Fruit fly (Drosophila melanogaster) whole organism, embryonic: ENCODE results near the gene Zdhhc8.

Experiments used
- Antp ChIP-seq: fragments of 200-800 bp; sonication (Bioruptor generic); optimal IDR thresholded peaks from 3 replicates; lab custom pipeline; 2016; ENCODE audit warnings: missing biosample characterization, missing genetic modification characterization
- Atf-2 ChIP-seq: fragments of 200-800 bp; sonication (Bioruptor generic); optimal IDR thresholded peaks from 2 replicates; lab custom pipeline; 2016; ENCODE audit warnings: missing biosample characterization, missing genetic modification characterization
- BEAF-32 ChIP-seq: fragments of 200-800 bp; sonication (Bioruptor generic); optimal IDR thresholded peaks from 3 replicates; lab custom pipeline; 2017; ENCODE audit warnings: missing biosample characterization, missing genetic modification characterization, mild to moderate bottlenecking, moderate library complexity, missing genetic modification reagents
- Bgb ChIP-seq: fragments of 200-800 bp; sonication (Bioruptor generic); IDR thresholded peaks from 2 replicates; pipeline ENCODE4 v1.3.6; 2022; ENCODE audit warnings: missing biosample characterization, missing genetic modification characterization; ENCODE audit not compliant: partially characterized antibody
- CG10959 ChIP-seq: fragments of 200-800 bp; sonication (Bioruptor generic); IDR thresholded peaks from 2 replicates; pipeline ENCODE4 v1.3.6; 2022; ENCODE audit warnings: missing biosample characterization, missing genetic modification characterization
- CG11695 ChIP-seq: fragments of 200-800 bp; sonication (Bioruptor generic); IDR thresholded peaks from 3 replicates; pipeline ENCODE4 v1.3.6; 2022; ENCODE audit warnings: missing biosample characterization, missing genetic modification characterization
- CG12104 ChIP-seq: fragments of 200-800 bp; sonication (Bioruptor generic); optimal IDR thresholded peaks from 3 replicates; lab custom pipeline; 2016; ENCODE audit warnings: missing biosample characterization, missing genetic modification characterization
- CG12659 ChIP-seq: fragments of 200-800 bp; sonication (Bioruptor generic); optimal IDR thresholded peaks from 3 replicates; lab custom pipeline; 2017; ENCODE audit warnings: mild to moderate bottlenecking, missing biosample characterization, missing genetic modification reagents, missing genetic modification characterization
- CG12942 ChIP-seq: fragments of 200-800 bp; sonication (Bioruptor generic); optimal IDR thresholded peaks from 3 replicates; lab custom pipeline; 2016; ENCODE audit warnings: missing biosample characterization, missing genetic modification characterization
- CG13894 ChIP-seq: fragments of 200-800 bp; sonication (Bioruptor generic); optimal IDR thresholded peaks from 3 replicates; lab custom pipeline; 2018; ENCODE audit warnings: missing biosample characterization, mild to moderate bottlenecking, missing genetic modification characterization, moderate library complexity
- CG14014 ChIP-seq: fragments of 200-800 bp; sonication (Bioruptor generic); IDR thresholded peaks from 2 replicates; pipeline ENCODE4 v1.3.6; 2022; ENCODE audit warnings: missing biosample characterization, missing genetic modification characterization
- CG15479 ChIP-seq: fragments of 200-800 bp; sonication (Bioruptor generic); optimal IDR thresholded peaks from 3 replicates; lab custom pipeline; 2019; ENCODE audit warnings: missing biosample characterization, mild to moderate bottlenecking, missing genetic modification characterization, moderate library complexity
- CG16813 ChIP-seq: fragments of 200-800 bp; sonication (Bioruptor generic); IDR thresholded peaks from 3 replicates; pipeline ENCODE4 v1.3.6; 2022; ENCODE audit warnings: missing biosample characterization, missing genetic modification characterization; ENCODE audit not compliant: partially characterized antibody
- CG16815 ChIP-seq: fragments of 200-800 bp; sonication (Bioruptor generic); optimal IDR thresholded peaks from 3 replicates; lab custom pipeline; 2017; ENCODE audit warnings: missing biosample characterization, mild to moderate bottlenecking, missing genetic modification characterization
- CG17361 ChIP-seq: fragments of 200-800 bp; sonication (Bioruptor generic); IDR thresholded peaks from 3 replicates; pipeline ENCODE4 v1.3.6; 2022; ENCODE audit warnings: missing biosample characterization, missing genetic modification characterization
- CG17802 ChIP-seq: fragments of 200-800 bp; sonication (Bioruptor generic); optimal IDR thresholded peaks from 2 replicates; lab custom pipeline; 2018; ENCODE audit warnings: missing biosample characterization, mild to moderate bottlenecking, missing genetic modification characterization, moderate library complexity
- CG3065 ChIP-seq: fragments of 200-800 bp; sonication (Bioruptor generic); optimal IDR thresholded peaks from 2 replicates; lab custom pipeline; 2016; ENCODE audit warnings: missing biosample characterization, missing genetic modification characterization
- CG3407 ChIP-seq: fragments of 200-800 bp; sonication (Bioruptor generic); optimal IDR thresholded peaks from 2 replicates; lab custom pipeline; 2018; ENCODE audit warnings: missing biosample characterization, mild to moderate bottlenecking, missing genetic modification characterization
- CG6689 ChIP-seq: fragments of 200-800 bp; sonication (Bioruptor generic); IDR thresholded peaks from 2 replicates; pipeline ENCODE4 v1.3.6; 2022; ENCODE audit warnings: missing biosample characterization, missing genetic modification characterization
- CG9609 ChIP-seq: fragments of 200-800 bp; sonication (Bioruptor generic); optimal IDR thresholded peaks from 3 replicates; lab custom pipeline; 2016; ENCODE audit warnings: missing biosample characterization, missing genetic modification characterization
- Camta ChIP-seq: fragments of 200-800 bp; sonication (Bioruptor generic); optimal IDR thresholded peaks from 2 replicates; lab custom pipeline; 2016; ENCODE audit warnings: missing biosample characterization, missing genetic modification characterization
- Chrac-16 ChIP-seq: fragments of 200-800 bp; sonication (Bioruptor generic); optimal IDR thresholded peaks from 3 replicates; lab custom pipeline; 2016; ENCODE audit warnings: missing biosample characterization, missing genetic modification characterization
- CkIIα-i1 ChIP-seq: fragments of 200-800 bp; sonication (Bioruptor generic); IDR thresholded peaks from 2 replicates; pipeline ENCODE4 v1.3.6; 2022; ENCODE audit warnings: missing biosample characterization, missing genetic modification characterization
- Dip3 ChIP-seq: fragments of 200-800 bp; sonication (Bioruptor generic); optimal IDR thresholded peaks from 3 replicates; lab custom pipeline; 2016; ENCODE audit warnings: missing biosample characterization, missing genetic modification characterization
- Drgx ChIP-seq: fragments of 200-800 bp; sonication (Bioruptor generic); IDR thresholded peaks from 2 replicates; pipeline ENCODE4 v1.3.6; 2022; ENCODE audit warnings: missing biosample characterization, missing genetic modification characterization
- E2f2 ChIP-seq: fragments of 200-800 bp; sonication (Bioruptor generic); IDR thresholded peaks from 2 replicates; pipeline ENCODE4 v1.3.6; 2022; ENCODE audit warnings: missing biosample characterization, missing genetic modification characterization
- Ets97D ChIP-seq: fragments of 200-800 bp; sonication (Bioruptor generic); optimal IDR thresholded peaks from 3 replicates; lab custom pipeline; 2016; ENCODE audit warnings: missing biosample characterization, missing genetic modification characterization
- H15 ChIP-seq: fragments of 200-800 bp; sonication (Bioruptor generic); IDR thresholded peaks from 3 replicates; pipeline ENCODE4 v1.3.6; 2022; ENCODE audit warnings: missing biosample characterization, missing genetic modification characterization
- HLH4C ChIP-seq: fragments of 200-800 bp; sonication (Bioruptor generic); IDR thresholded peaks from 3 replicates; pipeline ENCODE4 v1.3.6; 2022; ENCODE audit warnings: missing biosample characterization, missing genetic modification characterization; ENCODE audit not compliant: partially characterized antibody
- MBD-R2 ChIP-seq: fragments of 200-800 bp; sonication (Bioruptor generic); IDR thresholded peaks from 2 replicates; pipeline ENCODE4 v1.3.6; 2022; ENCODE audit warnings: missing biosample characterization, missing genetic modification characterization
- MTF-1 ChIP-seq: fragments of 200-800 bp; sonication (Bioruptor generic); optimal IDR thresholded peaks from 2 replicates; lab custom pipeline; 2018; ENCODE audit warnings: missing biosample characterization, mild to moderate bottlenecking, missing genetic modification characterization, borderline replicate concordance
- Max ChIP-seq: fragments of 200-800 bp; sonication (Bioruptor generic); optimal IDR thresholded peaks from 2 replicates; lab custom pipeline; 2016; ENCODE audit warnings: missing biosample characterization, mild to moderate bottlenecking, missing genetic modification characterization
- Oaz ChIP-seq: fragments of 200-800 bp; sonication (Bioruptor generic); IDR thresholded peaks from 2 replicates; pipeline ENCODE4 v1.3.6; 2022; ENCODE audit warnings: missing biosample characterization, missing genetic modification characterization
- al ChIP-seq: fragments of 200-800 bp; sonication (Bioruptor generic); IDR thresholded peaks from 2 replicates; pipeline ENCODE4 v1.3.6; 2022; ENCODE audit warnings: missing biosample characterization, missing genetic modification characterization
- ara ChIP-seq: fragments of 200-800 bp; sonication (Bioruptor generic); IDR thresholded peaks from 2 replicates; pipeline ENCODE4 v1.3.6; 2022; ENCODE audit warnings: missing biosample characterization, missing genetic modification characterization
- bigmax ChIP-seq: fragments of 200-800 bp; sonication (Bioruptor generic); optimal IDR thresholded peaks from 2 replicates; lab custom pipeline; 2018; ENCODE audit warnings: missing biosample characterization, mild to moderate bottlenecking, missing genetic modification characterization
- cad ChIP-seq: fragments of >200 bp; optimal IDR thresholded peaks from 2 replicates; lab custom pipeline; 2017; ENCODE audit warnings: missing biosample characterization, missing genetic modification characterization
- chinmo ChIP-seq: fragments of 200-800 bp; sonication (Bioruptor generic); IDR thresholded peaks from 4 replicates; pipeline ENCODE4 v1.3.6; 2022; ENCODE audit warnings: missing biosample characterization, missing genetic modification characterization; ENCODE audit not compliant: partially characterized antibody
- ci ChIP-seq: fragments of 200-800 bp; sonication (Bioruptor generic); IDR thresholded peaks from 3 replicates; pipeline ENCODE4 v1.3.6; 2022; ENCODE audit warnings: missing biosample characterization, missing genetic modification characterization
- emc ChIP-seq: fragments of 200-800 bp; sonication (Bioruptor generic); optimal IDR thresholded peaks from 2 replicates; lab custom pipeline; 2016; ENCODE audit warnings: missing biosample characterization, missing genetic modification characterization
- gcm ChIP-seq: fragments of 200-800 bp; sonication (Bioruptor generic); optimal IDR thresholded peaks from 2 replicates; lab custom pipeline; 2019; ENCODE audit warnings: missing biosample characterization, mild to moderate bottlenecking, missing genetic modification characterization, moderate library complexity
- gt ChIP-seq: fragments of 200-800 bp; sonication (Bioruptor generic); IDR thresholded peaks from 2 replicates; pipeline ENCODE4 v1.3.6; 2022; ENCODE audit warnings: missing biosample characterization, missing genetic modification characterization
- nerfin-2 ChIP-seq: fragments of 200-800 bp; sonication (Bioruptor generic); IDR thresholded peaks from 2 replicates; pipeline ENCODE4 v1.3.6; 2022; ENCODE audit warnings: missing biosample characterization, missing genetic modification characterization; ENCODE audit not compliant: partially characterized antibody
- pho ChIP-seq: fragments of 200-800 bp; sonication (Bioruptor generic); optimal IDR thresholded peaks from 2 replicates; lab custom pipeline; 2016; ENCODE audit warnings: missing biosample characterization, missing genetic modification characterization
- pros ChIP-seq: fragments of 200-800 bp; sonication (Bioruptor generic); optimal IDR thresholded peaks from 3 replicates; lab custom pipeline; 2019; ENCODE audit warnings: missing biosample characterization, mild to moderate bottlenecking, missing genetic modification characterization, moderate library complexity
- repo ChIP-seq: fragments of 200-800 bp; sonication (Bioruptor generic); optimal IDR thresholded peaks from 2 replicates; lab custom pipeline; 2016; ENCODE audit warnings: missing biosample characterization, missing genetic modification characterization
- run ChIP-seq: fragments of 200-800 bp; sonication (Bioruptor generic); optimal IDR thresholded peaks from 3 replicates; lab custom pipeline; 2018; ENCODE audit warnings: missing biosample characterization, mild to moderate bottlenecking, missing genetic modification characterization
- so ChIP-seq: fragments of 200-800 bp; sonication (Bioruptor generic); IDR thresholded peaks from 3 replicates; pipeline ENCODE4 v1.3.6; 2022; ENCODE audit warnings: missing biosample characterization, missing genetic modification characterization
- usp ChIP-seq: fragments of >200 bp; optimal IDR thresholded peaks from 2 replicates; lab custom pipeline; 2017; ENCODE audit warnings: missing biosample characterization, missing genetic modification characterization

Zdhhc8 gene

DNA sequence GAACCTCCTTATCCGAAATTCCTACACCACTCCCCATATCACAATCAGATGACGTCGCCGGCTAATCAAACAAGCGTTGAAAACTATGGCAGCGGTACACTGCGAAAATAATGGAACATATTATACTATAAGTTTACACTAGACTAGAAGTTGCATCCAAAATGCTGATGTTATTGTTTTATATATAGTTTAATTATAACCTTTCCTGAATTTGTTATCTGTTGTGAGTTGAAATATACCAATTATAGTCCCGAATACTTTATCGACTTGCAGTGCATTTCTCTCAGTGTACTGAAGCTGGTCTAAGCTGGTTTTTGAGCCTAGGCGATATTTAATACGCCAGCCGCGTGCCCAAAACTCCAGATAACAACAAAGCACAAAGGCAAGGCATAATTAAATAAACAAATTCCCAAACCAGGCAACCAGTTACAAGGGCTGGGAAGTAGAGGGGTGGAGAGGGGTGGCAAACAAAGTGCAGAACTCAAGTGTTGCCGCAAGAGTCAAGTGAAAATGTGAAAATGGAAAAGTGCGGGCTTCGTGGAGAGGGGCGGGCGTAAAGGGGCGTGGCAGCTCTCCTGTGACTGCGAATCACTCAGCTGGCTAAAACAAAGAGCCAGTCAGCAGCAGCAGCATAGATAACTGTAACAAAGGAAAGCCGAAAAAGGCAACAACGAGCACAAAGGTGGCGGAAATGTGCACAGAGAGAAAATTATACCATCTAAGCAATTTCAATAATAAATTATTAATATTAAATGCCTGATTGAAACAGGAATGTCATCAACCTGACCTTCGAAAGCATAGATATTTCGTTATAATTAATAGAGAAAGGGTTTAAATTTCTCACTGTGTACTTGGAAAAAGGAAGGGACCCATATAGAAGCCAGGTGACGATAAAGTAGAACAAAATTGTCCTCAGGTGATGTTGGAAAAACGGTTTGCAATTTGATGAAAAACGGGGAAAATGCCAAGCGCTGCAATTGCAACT is 3.6 kb downstream of the Zdhhc8 start (continued):
- TF ChIP-seq Antp: peak; percentile 47
- peak; percentile 70 for TF ChIP-seq al (GFP tag; lab: Robert Waterston, UW)
- no peak for TF ChIP-seq CG16813 (GFP tag; lab: Robert Waterston, UW)
- no peak for TF ChIP-seq nerfin-2
- no peak for TF ChIP-seq Bgb
- TF ChIP-seq gcm (GFP tag; lab: Kevin White, UChicago): peak; percentile 60
- peak; percentile 38 for TF ChIP-seq Ets97D (GFP tag; lab: Kevin White, UChicago)
- no peak for TF ChIP-seq CG3065
- peak; percentile 62 for TF ChIP-seq CG12942 (GFP tag; lab: Kevin White, UChicago)
- TF ChIP-seq pros (GFP tag; lab: Kevin White, UChicago): no peak
- 0 out of 2 replicates have a peak, but pooled peaks have one; percentile 43 for TF ChIP-seq CkIIα-i1 (GFP tag; lab: Robert Waterston, UW)
- peak; percentile 72 for TF ChIP-seq Drgx (GFP tag; lab: Robert Waterston, UW)
- peak; percentile 78 for TF ChIP-seq pho
- peak; percentile 81 for TF ChIP-seq Dip3 (GFP tag; lab: Kevin White, UChicago)
- TF ChIP-seq CG17361 (GFP tag; lab: Robert Waterston, UW): peak; percentile 75
- peak; percentile 84 for TF ChIP-seq CG11695 (GFP tag; lab: Robert Waterston, UW)
- TF ChIP-seq CG12659: peak; percentile 80
- peak; percentile 81 for TF ChIP-seq CG6689
- peak; percentile 83 for TF ChIP-seq so (GFP tag; lab: Robert Waterston, UW)
- TF ChIP-seq cad (GFP tag; lab: Kevin White, UChicago): no peak
- TF ChIP-seq ara (GFP tag; lab: Robert Waterston, UW): peak; percentile 75
- peak; percentile 57 for TF ChIP-seq CG16815 (GFP tag; lab: Kevin White, UChicago)
- peak; percentile 80 for TF ChIP-seq Max (GFP tag; lab: Kevin White, UChicago)
- peak; percentile 29 for TF ChIP-seq emc
- TF ChIP-seq H15 (GFP tag; lab: Robert Waterston, UW): peak; percentile 66
- peak; percentile 41 for TF ChIP-seq CG17802 (tag; lab: Kevin White, UChicago)
- TF ChIP-seq gt (GFP tag; lab: Robert Waterston, UW): peak; percentile 21; the same call in 1 of the 2 replicates
- TF ChIP-seq BEAF-32 (GFP tag; lab: Kevin White, UChicago): no peak
- peak; percentile 68 for TF ChIP-seq Camta (GFP tag; lab: Kevin White, UChicago)
- TF ChIP-seq chinmo (GFP tag; lab: Robert Waterston, UW): no peak
- peak; percentile 87 for TF ChIP-seq CG14014 (GFP tag; lab: Robert Waterston, UW)
- TF ChIP-seq Oaz (GFP tag; lab: Robert Waterston, UW): peak; percentile 69
- TF ChIP-seq HLH4C: no peak
- TF ChIP-seq CG15479 (GFP tag; lab: Kevin White, UChicago): no peak
- peak; percentile 32 for TF ChIP-seq MTF-1 (GFP tag; lab: Kevin White, UChicago)
- TF ChIP-seq ci: peak; percentile 86
- peak; percentile 70 for TF ChIP-seq run (tag; lab: Kevin White, UChicago)
- TF ChIP-seq repo (GFP tag; lab: Kevin White, UChicago): no peak
- TF ChIP-seq CG10959 (GFP tag; lab: Robert Waterston, UW): peak; percentile 43
- peak; percentile 64 for TF ChIP-seq E2f2 (GFP tag; lab: Robert Waterston, UW)
- TF ChIP-seq CG3407 (GFP tag; lab: Kevin White, UChicago): peak; percentile 47
- TF ChIP-seq CG9609 (GFP tag; lab: Kevin White, UChicago): peak; percentile 35
- peak; percentile 50; the same call in 1 of the 2 replicates for TF ChIP-seq MBD-R2 (GFP tag; lab: Robert Waterston, UW)
- peak; percentile 66 for TF ChIP-seq Chrac-16 (GFP tag; lab: Kevin White, UChicago)
- no peak for TF ChIP-seq usp (GFP tag; lab: Kevin White, UChicago)
- TF ChIP-seq Atf-2 (GFP tag; lab: Kevin White, UChicago): peak; percentile 34
- peak; percentile 14 for TF ChIP-seq bigmax (GFP tag; lab: Kevin White, UChicago)
- peak; percentile 78 for TF ChIP-seq CG13894 (tag; lab: Kevin White, UChicago)
- peak; percentile 73 for TF ChIP-seq CG12104 (GFP tag; lab: Kevin White, UChicago)
